Worm (Caenorhabditis elegans) whole organism, late embryonic: ENCODE measurements around the gene rpl-42.

Source experiments
- T23F11.4 ChIP-seq: fragments of 200-800 bp; sonication (Bioruptor generic); optimal IDR thresholded peaks from 2 replicates; lab custom pipeline; 2018; ENCODE audit warnings: mild to moderate bottlenecking, missing genetic modification characterization, missing compliant biosample characterization
- ama-1 ChIP-seq: fragments of 150-350 bp; optimal IDR thresholded peaks from 2 replicates; lab custom pipeline; 2014
- ceh-14 ChIP-seq: sonication (generic microtip); optimal IDR thresholded peaks from 2 replicates; lab custom pipeline; 2016; ENCODE audit warnings: missing genotype, missing genetic modification characterization, missing compliant biosample characterization
- ceh-31 ChIP-seq: sonication (generic microtip); optimal IDR thresholded peaks from 2 replicates; lab custom pipeline; 2016; ENCODE audit warnings: missing genetic modification characterization, missing compliant biosample characterization
- pha-4 ChIP-seq: fragments of 150-350 bp; optimal IDR thresholded peaks from 2 replicates; lab custom pipeline; 2018; ENCODE audit warnings: missing biosample characterization, missing genetic modification reagents, missing genetic modification characterization

DNA sequence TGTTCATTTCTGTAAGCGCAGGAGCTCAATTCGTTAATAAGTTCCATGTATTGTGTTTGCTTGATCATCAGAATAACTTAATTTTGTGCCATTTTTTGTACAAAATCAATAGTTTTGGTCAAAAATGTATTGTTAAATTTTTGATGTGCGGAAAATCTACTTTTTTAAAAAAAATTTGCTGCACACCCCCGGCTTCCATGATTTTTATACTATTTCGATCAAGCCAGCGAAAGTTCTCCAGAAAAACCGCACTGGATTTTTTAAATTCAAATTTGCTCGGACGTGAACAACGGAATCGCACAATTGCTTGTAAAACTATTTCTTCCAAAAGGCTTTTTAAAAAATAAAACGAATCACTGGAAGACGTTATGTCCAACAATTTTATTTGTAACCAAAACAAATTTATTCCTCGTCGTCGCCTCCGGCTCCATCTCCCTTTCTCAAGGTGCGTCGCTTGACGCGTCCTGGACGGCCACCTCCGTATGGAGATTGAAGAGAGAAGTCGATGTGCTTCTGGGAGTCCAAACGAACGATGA lies 32.6 kb downstream of the rpl-42 start:
- TF ChIP-seq ama-1 (lab: Kevin White, UChicago) = no peak
- TF ChIP-seq ceh-14 (tag; lab: Kevin White, UChicago) = no peak
- TF ChIP-seq ceh-31 (tag; lab: Kevin White, UChicago) = no peak
- TF ChIP-seq T23F11.4 (GFP tag; lab: Kevin White, UChicago) = no peak
- TF ChIP-seq pha-4 (tag; lab: Kevin White, UChicago) = no peak
